Worm (Caenorhabditis elegans): ENCODE data around the gene asp-5.

asp-5 gene

DNA sequence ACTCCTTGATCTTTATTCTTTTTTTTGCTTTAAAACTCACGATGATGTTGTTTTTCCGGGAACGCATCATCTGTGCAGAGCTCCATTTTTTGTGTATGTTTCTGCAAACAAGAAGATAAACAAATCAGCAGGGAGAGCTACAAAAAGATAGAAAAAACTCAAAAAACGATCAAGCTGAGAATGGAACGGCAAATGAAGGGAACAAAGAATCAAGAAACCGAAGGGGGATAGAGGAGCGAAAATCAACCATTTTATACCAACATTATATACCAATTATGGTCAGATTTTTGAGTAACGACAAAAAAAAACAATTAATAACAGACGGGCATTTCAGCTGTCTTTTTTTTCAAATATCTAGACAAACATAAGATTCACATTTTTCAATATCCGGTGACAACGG is 12.6 kb downstream of the asp-5 start, which contains the start of gene slc-17.5:
Gene slc-17.5, minus strand, starts transcription at position 101 of the 400 bp plus-strand sequence.
- no peak for TF ChIP-seq nhr-11 (tag; optimal IDR thresholded peaks at IDR 0.05)
- TF ChIP-seq aly-2 (tag; optimal IDR thresholded peaks at IDR 0.05), result no peak
- no peak for TF ChIP-seq mdl-1 (tag; optimal IDR thresholded peaks at IDR 0.05)
- no peak for TF ChIP-seq elt-1 (tag; optimal IDR thresholded peaks at IDR 0.05)
- no peak for TF ChIP-seq C34F6.9 (tag; optimal IDR thresholded peaks at IDR 0.05)
- TF ChIP-seq R02D3.7 (tag; optimal IDR thresholded peaks at IDR 0.05), result no peak
- TF ChIP-seq ceh-82 (tag; optimal IDR thresholded peaks at IDR 0.05), result no peak
- TF ChIP-seq nhr-129 (tag; optimal IDR thresholded peaks at IDR 0.05), result no peak
- TF ChIP-seq lin-39 (tag; optimal IDR thresholded peaks at IDR 0.05), result no peak
- TF ChIP-seq lsy-2 (tag; optimal IDR thresholded peaks at IDR 0.05), result no peak
- TF ChIP-seq unc-39 (tag; optimal IDR thresholded peaks at IDR 0.05), result no peak
- no peak for TF ChIP-seq ztf-11 (tag; optimal IDR thresholded peaks at IDR 0.05)
- no peak for TF ChIP-seq nhr-6 (tag; optimal IDR thresholded peaks at IDR 0.05)
- TF ChIP-seq alr-1 (tag; optimal IDR thresholded peaks at IDR 0.05), result no peak
- TF ChIP-seq peb-1 (tag; optimal IDR thresholded peaks at IDR 0.05), result no peak
- TF ChIP-seq egl-27 (tag; optimal IDR thresholded peaks at IDR 0.05), result no peak
- no peak for TF ChIP-seq ama-1 (optimal IDR thresholded peaks at IDR 0.05)
- TF ChIP-seq unc-55 (GFP tag; optimal IDR thresholded peaks at IDR 0.05), result no peak

DNA sequence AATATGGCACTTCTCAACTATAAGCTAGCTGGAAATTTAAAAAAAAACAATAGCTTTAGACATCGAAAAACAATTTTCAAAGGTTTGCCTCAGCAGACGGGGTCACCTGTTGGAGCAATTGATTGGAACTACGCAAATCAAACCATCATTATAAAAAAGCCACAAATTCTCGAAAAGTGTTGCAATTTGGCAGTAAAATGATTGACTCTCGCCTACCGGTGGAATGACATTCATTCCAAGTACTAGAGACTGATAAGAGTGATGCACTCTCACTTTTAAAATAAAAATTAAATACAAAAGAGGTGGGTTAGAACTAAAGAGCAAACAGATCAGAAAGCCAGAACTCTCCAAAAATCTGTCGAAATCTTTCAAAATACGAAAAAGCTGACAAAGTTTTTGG is 13.3 kb downstream of the asp-5 start:
- no peak for TF ChIP-seq R02D3.7 (tag; optimal IDR thresholded peaks at IDR 0.05)
- no peak for TF ChIP-seq blmp-1 (tag; optimal IDR thresholded peaks at IDR 0.05; ENCODE audit: insufficient read depth)
- TF ChIP-seq nhr-12 (tag; optimal IDR thresholded peaks at IDR 0.05), result no peak
- TF ChIP-seq fos-1 (tag; optimal IDR thresholded peaks at IDR 0.05), result peak; percentile 28
- TF ChIP-seq ztf-11 (tag; optimal IDR thresholded peaks at IDR 0.05), result no peak

DNA sequence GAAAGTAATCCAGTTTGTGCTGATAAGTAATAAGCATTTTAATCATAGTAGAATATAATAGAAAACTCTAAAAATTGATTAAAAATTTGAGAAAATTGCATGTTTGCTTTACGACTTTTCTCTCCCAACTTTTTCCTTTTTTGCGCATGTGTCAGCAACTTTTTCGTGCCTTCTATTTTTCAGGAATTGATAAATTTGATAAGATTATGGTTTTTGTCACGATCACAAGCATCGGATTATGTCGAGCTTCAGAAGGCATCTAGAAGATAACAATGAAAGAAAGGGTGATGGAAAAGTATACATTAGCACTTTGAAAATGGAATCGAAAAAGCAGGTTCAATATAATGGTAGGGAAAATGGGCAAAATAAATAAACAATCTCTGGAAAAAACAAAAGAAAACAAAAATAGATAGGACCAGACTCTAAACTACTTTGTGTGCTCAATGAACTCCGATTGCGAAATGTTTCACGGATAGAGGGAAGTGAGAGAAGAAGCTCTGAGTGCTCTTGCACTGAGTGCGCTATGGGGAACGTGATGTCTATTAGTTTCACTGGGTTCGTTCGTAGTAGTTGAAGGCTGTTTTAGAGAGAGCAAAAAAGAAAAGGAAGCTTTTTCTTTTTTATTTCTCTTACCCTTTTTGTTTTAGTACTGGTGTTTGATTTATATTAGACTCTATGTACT is 16.1 kb downstream of the asp-5 start:
- no peak for TF ChIP-seq unc-62 (GFP tag; optimal IDR thresholded peaks at IDR 0.05)
- TF ChIP-seq zag-1 (tag; optimal IDR thresholded peaks at IDR 0.05), result peak; percentile 24
- peak in 1 of 2 experiments; percentile 64 for TF ChIP-seq mdl-1 (tag; optimal IDR thresholded peaks at IDR 0.05)
- peak; percentile 98 for TF ChIP-seq sma-9 (GFP tag; optimal IDR thresholded peaks at IDR 0.05)
- TF ChIP-seq sma-9 (tag; optimal IDR thresholded peaks at IDR 0.05), result no peak
- TF ChIP-seq nhr-6 (tag; optimal IDR thresholded peaks at IDR 0.05), result peak; percentile 7
- TF ChIP-seq nhr-12 (tag; optimal IDR thresholded peaks at IDR 0.05), result no peak
- TF ChIP-seq C34F6.9 (tag; optimal IDR thresholded peaks at IDR 0.05), result peak; percentile 45
- no peak for TF ChIP-seq ceh-82 (tag; optimal IDR thresholded peaks at IDR 0.05)

DNA sequence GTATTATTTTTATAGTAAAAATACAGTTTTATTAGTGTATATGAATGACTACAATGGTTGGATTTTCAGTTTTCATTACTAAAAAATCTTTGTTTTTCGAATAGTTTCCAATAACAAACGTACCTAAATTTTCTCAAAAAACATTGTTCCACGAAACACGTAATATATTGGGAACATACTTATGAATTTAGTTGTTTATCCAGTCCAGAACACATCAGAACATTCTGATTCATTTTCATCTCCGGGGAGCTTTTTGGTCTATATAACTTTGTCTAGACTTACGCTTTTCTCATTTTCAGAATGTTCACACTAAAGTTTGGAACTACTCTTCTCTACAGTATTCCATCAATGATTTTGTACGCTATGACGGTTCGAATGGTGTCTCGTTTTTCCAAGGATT is 19.6 kb downstream of the asp-5 start, which contains the start of gene srg-33:
Gene srg-33, plus strand, starts transcription at position 301 of the 400 bp plus-strand sequence.
- no peak for TF ChIP-seq R02D3.7 (tag; optimal IDR thresholded peaks at IDR 0.05)
- no peak for TF ChIP-seq nhr-11 (tag; optimal IDR thresholded peaks at IDR 0.05)
- no peak for TF ChIP-seq ceh-82 (tag; optimal IDR thresholded peaks at IDR 0.05)
- TF ChIP-seq egl-27 (tag; optimal IDR thresholded peaks at IDR 0.05), result no peak
- TF ChIP-seq nhr-6 (tag; optimal IDR thresholded peaks at IDR 0.05), result no peak
- no peak for TF ChIP-seq F13H6.1 (tag; optimal IDR thresholded peaks at IDR 0.05)
- TF ChIP-seq Y55F3AM.14 (GFP tag; optimal IDR thresholded peaks at IDR 0.05), result no peak
- TF ChIP-seq nhr-129 (tag; optimal IDR thresholded peaks at IDR 0.05), result no peak
- no peak for TF ChIP-seq nhr-21 (tag; optimal IDR thresholded peaks at IDR 0.05)
- TF ChIP-seq gmeb-1 (tag; optimal IDR thresholded peaks at IDR 0.05), result no peak
- TF ChIP-seq ztf-11 (tag; optimal IDR thresholded peaks at IDR 0.05), result no peak
- no peak for TF ChIP-seq sma-3 (GFP tag; optimal IDR thresholded peaks at IDR 0.05)
- TF ChIP-seq nhr-12 (tag; optimal IDR thresholded peaks at IDR 0.05), result no peak
- TF ChIP-seq elt-3 (tag; optimal IDR thresholded peaks at IDR 0.05), result no peak
- no peak for TF ChIP-seq snpc-4 (tag; optimal IDR thresholded peaks at IDR 0.05)
- TF ChIP-seq sem-4 (tag; optimal IDR thresholded peaks at IDR 0.05), result no peak
- TF ChIP-seq C34F6.9 (tag; optimal IDR thresholded peaks at IDR 0.05), result no peak
- no peak for TF ChIP-seq zag-1 (tag; optimal IDR thresholded peaks at IDR 0.05)

DNA sequence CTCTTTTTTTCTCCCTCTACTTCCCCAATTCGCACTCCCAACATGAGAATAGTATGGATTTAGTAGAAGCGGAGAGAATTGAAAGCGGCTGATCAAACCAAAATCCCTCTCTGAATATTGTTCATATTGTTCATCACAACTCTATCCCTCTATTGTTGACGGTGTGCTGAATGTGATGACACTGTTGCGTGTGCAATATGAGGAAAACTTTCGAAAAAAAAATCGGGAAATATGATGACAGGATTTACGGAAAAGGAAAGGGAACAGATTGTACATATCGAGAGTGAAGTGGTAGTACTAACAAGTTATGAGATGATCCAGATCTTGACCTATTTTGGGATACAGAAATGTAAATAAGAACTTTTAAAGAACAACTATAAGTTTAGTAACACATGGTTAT is 23.7 kb downstream of the asp-5 start, which contains the start of gene smex-1:
Gene smex-1, minus strand, starts transcription at position 101 of the 400 bp plus-strand sequence.
- no peak for TF ChIP-seq crh-2 (tag; optimal IDR thresholded peaks at IDR 0.05)
- TF ChIP-seq skn-1 (tag; optimal IDR thresholded peaks at IDR 0.05), result no peak
- TF ChIP-seq alr-1 (tag; optimal IDR thresholded peaks at IDR 0.05), result no peak
- no peak for TF ChIP-seq Y55F3AM.14 (GFP tag; optimal IDR thresholded peaks at IDR 0.05)
- TF ChIP-seq unc-62 (GFP tag; optimal IDR thresholded peaks at IDR 0.05), result no peak
- TF ChIP-seq ZK546.5 (tag; optimal IDR thresholded peaks at IDR 0.05), result no peak

All from whole organism, L2 larva.